Worm (Caenorhabditis elegans): ENCODE measurements around the gene clec-163.

Gene clec-163

DNA sequence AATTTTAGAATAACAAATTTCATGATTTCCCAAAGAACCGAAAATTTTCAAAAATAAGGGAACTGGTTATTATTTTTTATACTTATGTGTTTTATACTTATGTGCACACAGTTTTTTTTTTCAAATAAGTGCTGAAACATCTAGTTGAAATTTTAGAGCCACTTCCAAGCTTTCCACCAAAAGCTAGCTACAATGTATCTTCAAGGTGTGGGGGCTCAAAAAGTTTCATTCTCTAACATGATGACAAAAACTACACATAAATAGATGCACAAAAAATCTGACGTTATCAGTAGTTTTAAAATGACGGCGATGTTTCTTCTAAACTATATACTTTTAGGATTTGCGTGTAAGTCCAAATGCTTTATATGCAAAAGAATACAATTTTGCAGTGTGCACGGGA is at the start of gene clec-163:
TSS of gene clec-163 (plus strand) at position 301 of the 400 bp plus-strand sequence.
- no peak for TF ChIP-seq pha-4 (GFP tag; IDR thresholded peaks at IDR 0.05)
- no peak for TF ChIP-seq pha-4 (tag; optimal IDR thresholded peaks at IDR 0.05)
- no peak for TF ChIP-seq ceh-82 (tag; optimal IDR thresholded peaks at IDR 0.05)
- no peak for TF ChIP-seq zip-11 (GFP tag; IDR thresholded peaks at IDR 0.05)
- TF ChIP-seq snpc-1.2 (GFP tag; IDR thresholded peaks at IDR 0.05), result no peak
- TF ChIP-seq F10B5.3 (tag; optimal IDR thresholded peaks at IDR 0.05), result no peak
- TF ChIP-seq hlh-11 (tag; optimal IDR thresholded peaks at IDR 0.05), result no peak

DNA sequence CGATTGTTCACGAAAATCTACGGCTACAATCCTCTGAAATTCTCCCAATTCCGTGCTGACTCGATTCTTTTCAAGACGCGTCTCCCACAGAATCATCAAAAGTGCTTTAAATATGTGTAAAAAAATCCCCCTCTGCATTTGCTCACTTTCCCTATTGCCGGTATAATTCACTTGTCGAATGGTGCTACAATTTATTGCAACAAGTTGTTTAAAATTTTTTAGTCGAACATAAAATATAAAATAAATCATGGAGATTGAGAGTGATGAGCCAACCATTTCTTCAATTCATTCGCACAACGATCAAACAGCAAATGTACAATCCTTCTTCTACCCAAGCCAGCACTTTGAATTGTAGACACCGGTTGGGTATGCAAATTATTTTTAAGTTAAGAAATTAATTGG is 47.7 kb upstream of the clec-163 start:
- peak in 1 of 2 experiments; percentile 12 for TF ChIP-seq daf-16 (GFP tag; optimal IDR thresholded peaks at IDR 0.05)
- no peak for TF ChIP-seq daf-16 (tag; optimal IDR thresholded peaks at IDR 0.05)
- TF ChIP-seq lin-13 (GFP tag; optimal IDR thresholded peaks at IDR 0.05), result no peak
- no peak for TF ChIP-seq zip-2 (tag; optimal IDR thresholded peaks at IDR 0.05)
- TF ChIP-seq nhr-10 (tag; optimal IDR thresholded peaks at IDR 0.05), result no peak
- TF ChIP-seq arid-1 (GFP tag; conservative IDR thresholded peaks at IDR 0.05), result peak; percentile 74; the same call in 1 of the 2 replicates
- TF ChIP-seq madf-9 (GFP tag; conservative IDR thresholded peaks at IDR 0.05), result no peak
- TF ChIP-seq D1046.2 (GFP tag; IDR thresholded peaks at IDR 0.05), result no peak
- no peak for TF ChIP-seq daf-12 (tag; optimal IDR thresholded peaks at IDR 0.05)
- no peak for TF ChIP-seq dpl-1 (GFP tag; optimal IDR thresholded peaks at IDR 0.05)
- TF ChIP-seq attf-4 (tag; optimal IDR thresholded peaks at IDR 0.05), result no peak
- TF ChIP-seq Y75B8A.6 (GFP tag; IDR thresholded peaks at IDR 0.05), result no peak
- TF ChIP-seq saeg-2 (GFP tag; IDR thresholded peaks at IDR 0.05), result no peak
- 0 out of 2 replicates have a peak, but pooled peaks have one; percentile 34 for TF ChIP-seq F44E2.7 (GFP tag; IDR thresholded peaks at IDR 0.05)
- no peak for TF ChIP-seq nhr-42 (GFP tag; IDR thresholded peaks at IDR 0.05)
- TF ChIP-seq aha-1 (tag), result no peak
- TF ChIP-seq lin-38 (GFP tag; IDR thresholded peaks at IDR 0.05), result peak; percentile 80
- TF ChIP-seq zag-1 (tag; optimal IDR thresholded peaks at IDR 0.05), result no peak
- TF ChIP-seq ceh-82 (tag; optimal IDR thresholded peaks at IDR 0.05), result no peak
- no peak for TF ChIP-seq hlh-11 (tag; optimal IDR thresholded peaks at IDR 0.05)
- TF ChIP-seq mep-1 (tag; optimal IDR thresholded peaks at IDR 0.05), result peak; percentile 30
- TF ChIP-seq unc-62 (GFP tag; optimal IDR thresholded peaks at IDR 0.05 in 1 of 2), result no peak
- TF ChIP-seq unc-62 (tag; optimal IDR thresholded peaks at IDR 0.05), result no peak
- TF ChIP-seq mes-2 (tag; optimal IDR thresholded peaks at IDR 0.05; ENCODE audit: poor library complexity, severe bottlenecking), result no peak
- no peak for TF ChIP-seq tag-97 (GFP tag; IDR thresholded peaks at IDR 0.05)
- no peak for TF ChIP-seq snpc-4 (tag; optimal IDR thresholded peaks at IDR 0.05)
- TF ChIP-seq nhr-28 (tag; optimal IDR thresholded peaks at IDR 0.05), result no peak
- TF ChIP-seq nhr-25 (tag; optimal IDR thresholded peaks at IDR 0.05; ENCODE audit: borderline replicate concordance, insufficient read depth), result no peak
- no peak for TF ChIP-seq hif-1 (tag; optimal IDR thresholded peaks at IDR 0.05)
- TF ChIP-seq madf-5 (GFP tag; IDR thresholded peaks at IDR 0.05), result 0 out of 4 replicates have a peak, but pooled peaks of 1 of the 2 experiments have one; percentile 31
- TF ChIP-seq skn-1 (tag; optimal IDR thresholded peaks at IDR 0.05), result no peak
- no peak for TF ChIP-seq dve-1 (tag; optimal IDR thresholded peaks at IDR 0.05; ENCODE audit: insufficient read depth)
- TF ChIP-seq snpc-1.2 (GFP tag; IDR thresholded peaks at IDR 0.05), result peak; percentile 65; the same call in 1 of the 2 replicates
- no peak for TF ChIP-seq mxl-2 (GFP tag; conservative IDR thresholded peaks at IDR 0.05)
- no peak for TF ChIP-seq rbr-2 (tag; optimal IDR thresholded peaks at IDR 0.05)
- no peak for TF ChIP-seq lin-15B (tag; optimal IDR thresholded peaks at IDR 0.05)
- peak; percentile 56 for TF ChIP-seq gei-8 (GFP tag; optimal IDR thresholded peaks at IDR 0.05)
- no peak for TF ChIP-seq ces-1 (GFP tag; optimal IDR thresholded peaks at IDR 0.05)
- TF ChIP-seq spr-3 (GFP tag; optimal IDR thresholded peaks at IDR 0.05), result no peak
- TF ChIP-seq dmd-8 (GFP tag; IDR thresholded peaks at IDR 0.05), result no peak
- no peak for TF ChIP-seq dmd-9 (GFP tag; IDR thresholded peaks at IDR 0.05)
- no peak for TF ChIP-seq lin-39 (tag; optimal IDR thresholded peaks at IDR 0.05)
- no peak for TF ChIP-seq nhr-48 (tag; optimal IDR thresholded peaks at IDR 0.05)
- TF ChIP-seq ama-1 (optimal IDR thresholded peaks at IDR 0.05), result no peak
- no peak for TF ChIP-seq ZK546.5 (tag; optimal IDR thresholded peaks at IDR 0.05)
- no peak for TF ChIP-seq sdz-12 (GFP tag; optimal IDR thresholded peaks at IDR 0.05)
- no peak for TF ChIP-seq egl-27 (tag; optimal IDR thresholded peaks at IDR 0.05)
